Fruit fly (Drosophila melanogaster) whole organism, pupa: Measurements from ENCODE around the gene CG42674.

Source experiments
- CG15710 ChIP-seq: fragments of 200-800 bp; sonication (Bioruptor generic); optimal IDR thresholded peaks from 2 replicates; lab custom pipeline; 2018; ENCODE audit warnings: missing biosample characterization, mild to moderate bottlenecking, missing genetic modification characterization, moderate library complexity
- CG17806 ChIP-seq: fragments of 200-800 bp; sonication (Bioruptor generic); optimal IDR thresholded peaks from 2 replicates; lab custom pipeline; 2018; ENCODE audit warnings: missing biosample characterization, mild to moderate bottlenecking, missing genetic modification characterization, moderate library complexity
- CG34367 ChIP-seq: fragments of 200-800 bp; sonication (Bioruptor generic); optimal IDR thresholded peaks from 2 replicates; lab custom pipeline; 2018; ENCODE audit warnings: missing biosample characterization, mild to moderate bottlenecking, missing genetic modification characterization
- CG4496 ChIP-seq: fragments of 200-800 bp; sonication (Bioruptor generic); IDR thresholded peaks from 3 replicates; pipeline ENCODE4 v1.3.6; 2022; ENCODE audit warnings: missing biosample characterization, missing genetic modification characterization
- CG8159 ChIP-seq: fragments of 200-800 bp; sonication (Bioruptor generic); optimal IDR thresholded peaks from 3 replicates; lab custom pipeline; 2018; ENCODE audit warnings: missing biosample characterization, mild to moderate bottlenecking, missing genetic modification characterization, moderate library complexity
- CG8301 ChIP-seq: fragments of 200-800 bp; sonication (Bioruptor generic); optimal IDR thresholded peaks from 2 replicates; lab custom pipeline; 2018; ENCODE audit warnings: missing biosample characterization, mild to moderate bottlenecking, missing genetic modification characterization
- CG9948 ChIP-seq: fragments of 200-800 bp; sonication (Bioruptor generic); optimal IDR thresholded peaks from 2 replicates; lab custom pipeline; 2018; ENCODE audit warnings: missing biosample characterization, mild to moderate bottlenecking, missing genetic modification characterization, moderate library complexity
- D1 ChIP-seq: fragments of 200-800 bp; sonication (Bioruptor generic); optimal IDR thresholded peaks from 2 replicates; lab custom pipeline; 2018; ENCODE audit warnings: missing biosample characterization, mild to moderate bottlenecking, missing genetic modification characterization, moderate library complexity
- EcR ChIP-seq: fragments of 200-800 bp; sonication (Bioruptor generic); optimal IDR thresholded peaks from 3 replicates; lab custom pipeline; 2019; ENCODE audit warnings: missing biosample characterization, missing genetic modification characterization, mild to moderate bottlenecking, moderate library complexity, missing genetic modification reagents
- Ets98B ChIP-seq: fragments of 200-800 bp; sonication (Bioruptor generic); IDR thresholded peaks from 2 replicates; pipeline ENCODE4 v1.3.6; 2022; ENCODE audit warnings: missing biosample characterization, missing genetic modification characterization
- Pif1A ChIP-seq: fragments of 200-800 bp; sonication (Bioruptor generic); optimal IDR thresholded peaks from 3 replicates; lab custom pipeline; 2016; ENCODE audit warnings: missing biosample characterization, missing genetic modification characterization
- fd96Ca ChIP-seq: fragments of 200-800 bp; sonication (Bioruptor generic); IDR thresholded peaks from 3 replicates; pipeline ENCODE4 v1.3.6; 2022; ENCODE audit warnings: missing biosample characterization, missing genetic modification characterization

DNA sequence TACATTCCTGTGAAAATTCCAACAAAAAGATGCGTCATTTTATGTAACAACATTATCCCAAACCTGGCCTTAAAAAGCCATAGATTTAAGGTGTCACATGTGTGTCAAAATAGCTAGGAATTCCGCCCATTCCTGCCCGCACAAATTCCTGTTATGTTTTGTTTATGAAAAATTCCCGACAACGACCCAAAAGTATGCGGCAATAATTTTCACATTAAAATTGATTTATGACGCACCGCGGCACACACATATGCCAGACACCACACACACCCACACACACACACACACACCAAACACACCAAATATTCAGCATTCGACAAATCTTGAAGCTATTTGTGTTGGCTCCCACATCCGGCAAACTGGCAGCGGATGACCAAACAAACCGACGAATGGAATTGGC is 15.3 kb downstream of the CG42674 start:
- no peak for TF ChIP-seq CG34367
- no peak for TF ChIP-seq Ets98B (GFP tag; lab: Robert Waterston, UW)
- TF ChIP-seq CG15710 (tag; lab: Kevin White, UChicago) = no peak
- TF ChIP-seq CG17806 (tag; lab: Kevin White, UChicago) = no peak
- TF ChIP-seq fd96Ca (GFP tag; lab: Robert Waterston, UW) = no peak
- no peak for TF ChIP-seq CG4496 (GFP tag; lab: Robert Waterston, UW)
- TF ChIP-seq CG8301 = no peak
- no peak for TF ChIP-seq Pif1A (GFP tag; lab: Kevin White, UChicago)
- TF ChIP-seq EcR (GFP tag; lab: Kevin White, UChicago) = no peak
- no peak for TF ChIP-seq CG8159 (tag; lab: Kevin White, UChicago)
- TF ChIP-seq D1 (tag; lab: Kevin White, UChicago) = no peak
- no peak for TF ChIP-seq CG9948 (tag; lab: Kevin White, UChicago)
